Fruit fly (Drosophila melanogaster) whole organism, pupa: ENCODE measurements around the gene ssp.

Experiments
- CG10348 ChIP-seq: fragments of 200-800 bp; sonication (Bioruptor generic); IDR thresholded peaks from 2 replicates; pipeline ENCODE4 v1.3.6; 2022; ENCODE audit warnings: missing biosample characterization, missing genetic modification characterization
- CG12605 ChIP-seq: fragments of 200-800 bp; sonication (Bioruptor generic); IDR thresholded peaks from 2 replicates; pipeline ENCODE4 v1.3.6; 2022; ENCODE audit warnings: missing biosample characterization, missing genetic modification characterization
- CG13204 ChIP-seq: fragments of 200-800 bp; sonication (Bioruptor generic); optimal IDR thresholded peaks from 2 replicates; lab custom pipeline; 2018; ENCODE audit warnings: missing biosample characterization, mild to moderate bottlenecking, missing genetic modification characterization, moderate library complexity
- CG14655 ChIP-seq: fragments of 200-800 bp; sonication (Bioruptor generic); optimal IDR thresholded peaks from 3 replicates; lab custom pipeline; 2017; ENCODE audit warnings: mild to moderate bottlenecking, missing biosample characterization, missing genetic modification reagents, missing genetic modification characterization
- CG15710 ChIP-seq: fragments of 200-800 bp; sonication (Bioruptor generic); optimal IDR thresholded peaks from 2 replicates; lab custom pipeline; 2018; ENCODE audit warnings: missing biosample characterization, mild to moderate bottlenecking, missing genetic modification characterization, moderate library complexity
- CG17806 ChIP-seq: fragments of 200-800 bp; sonication (Bioruptor generic); optimal IDR thresholded peaks from 2 replicates; lab custom pipeline; 2018; ENCODE audit warnings: missing biosample characterization, mild to moderate bottlenecking, missing genetic modification characterization, moderate library complexity
- CG32121 ChIP-seq: fragments of 200-800 bp; sonication (Bioruptor generic); IDR thresholded peaks from 2 replicates; pipeline ENCODE4 v1.3.6; 2022; ENCODE audit warnings: missing biosample characterization, missing genetic modification characterization
- CG34367 ChIP-seq: fragments of 200-800 bp; sonication (Bioruptor generic); optimal IDR thresholded peaks from 2 replicates; lab custom pipeline; 2018; ENCODE audit warnings: missing biosample characterization, mild to moderate bottlenecking, missing genetic modification characterization
- CG4496 ChIP-seq: fragments of 200-800 bp; sonication (Bioruptor generic); IDR thresholded peaks from 3 replicates; pipeline ENCODE4 v1.3.6; 2022; ENCODE audit warnings: missing biosample characterization, missing genetic modification characterization
- CG8159 ChIP-seq: fragments of 200-800 bp; sonication (Bioruptor generic); optimal IDR thresholded peaks from 3 replicates; lab custom pipeline; 2018; ENCODE audit warnings: missing biosample characterization, mild to moderate bottlenecking, missing genetic modification characterization, moderate library complexity
- CG8301 ChIP-seq: fragments of 200-800 bp; sonication (Bioruptor generic); optimal IDR thresholded peaks from 2 replicates; lab custom pipeline; 2018; ENCODE audit warnings: missing biosample characterization, mild to moderate bottlenecking, missing genetic modification characterization
- CG9948 ChIP-seq: fragments of 200-800 bp; sonication (Bioruptor generic); optimal IDR thresholded peaks from 2 replicates; lab custom pipeline; 2018; ENCODE audit warnings: missing biosample characterization, mild to moderate bottlenecking, missing genetic modification characterization, moderate library complexity
- D1 ChIP-seq: fragments of 200-800 bp; sonication (Bioruptor generic); optimal IDR thresholded peaks from 2 replicates; lab custom pipeline; 2018; ENCODE audit warnings: missing biosample characterization, mild to moderate bottlenecking, missing genetic modification characterization, moderate library complexity
- EcR ChIP-seq: fragments of 200-800 bp; sonication (Bioruptor generic); optimal IDR thresholded peaks from 3 replicates; lab custom pipeline; 2019; ENCODE audit warnings: missing biosample characterization, missing genetic modification characterization, mild to moderate bottlenecking, moderate library complexity, missing genetic modification reagents
- Ets98B ChIP-seq: fragments of 200-800 bp; sonication (Bioruptor generic); IDR thresholded peaks from 2 replicates; pipeline ENCODE4 v1.3.6; 2022; ENCODE audit warnings: missing biosample characterization, missing genetic modification characterization
- Pif1A ChIP-seq: fragments of 200-800 bp; sonication (Bioruptor generic); optimal IDR thresholded peaks from 3 replicates; lab custom pipeline; 2016; ENCODE audit warnings: missing biosample characterization, missing genetic modification characterization
- Pif1B ChIP-seq: fragments of 200-800 bp; sonication (Bioruptor generic); optimal IDR thresholded peaks from 3 replicates; lab custom pipeline; 2016; ENCODE audit warnings: missing biosample characterization, missing genetic modification characterization
- Snoo ChIP-seq: fragments of 200-800 bp; sonication (Bioruptor generic); optimal IDR thresholded peaks from 3 replicates; lab custom pipeline; 2017; ENCODE audit warnings: missing biosample characterization, mild to moderate bottlenecking, missing genetic modification characterization, inconsistent platforms
- fd96Ca ChIP-seq: fragments of 200-800 bp; sonication (Bioruptor generic); IDR thresholded peaks from 3 replicates; pipeline ENCODE4 v1.3.6; 2022; ENCODE audit warnings: missing biosample characterization, missing genetic modification characterization
- gl ChIP-seq: fragments of 200-800 bp; sonication (Bioruptor generic); optimal IDR thresholded peaks from 2 replicates; lab custom pipeline; 2018; ENCODE audit warnings: missing biosample characterization, mild to moderate bottlenecking, missing genetic modification characterization
- rn ChIP-seq: fragments of 200-800 bp; sonication (Bioruptor generic); IDR thresholded peaks from 2 replicates; pipeline ENCODE4 v1.3.6; 2022; ENCODE audit warnings: missing biosample characterization, missing genetic modification characterization

The ssp gene

DNA sequence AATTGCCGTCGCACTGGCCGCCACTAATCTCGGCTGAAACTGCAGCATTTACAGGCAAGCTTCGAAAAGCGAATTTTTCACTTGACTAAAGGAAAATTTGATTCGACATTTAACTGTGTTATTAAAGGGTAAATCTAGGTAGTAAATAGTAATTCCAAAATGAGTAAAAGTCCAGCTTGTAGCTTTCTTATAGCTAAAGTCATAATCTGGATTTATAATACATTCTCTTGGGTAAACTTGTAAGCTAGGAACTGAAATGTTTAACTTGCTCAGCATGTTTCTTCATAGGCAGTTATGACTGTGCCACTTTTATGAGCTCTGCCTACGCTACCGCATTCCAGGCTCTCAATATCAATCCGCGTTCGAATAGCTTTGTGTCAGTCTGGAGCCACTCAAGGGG is 41.7 kb upstream of the ssp start:
- TF ChIP-seq Pif1B (GFP tag; lab: Kevin White, UChicago): no peak
- TF ChIP-seq CG8301: peak; percentile 37
- peak; percentile 5 for TF ChIP-seq CG14655 (GFP tag; lab: Kevin White, UChicago)
- peak; percentile 11 for TF ChIP-seq Pif1A (GFP tag; lab: Kevin White, UChicago)
- TF ChIP-seq CG32121 (GFP tag; lab: Robert Waterston, UW): peak; percentile 33; the same call in 1 of the 2 replicates
- no peak for TF ChIP-seq CG4496 (GFP tag; lab: Robert Waterston, UW)
- peak; percentile 28 for TF ChIP-seq Ets98B (GFP tag; lab: Robert Waterston, UW)
- TF ChIP-seq, all 21 proteins: peak for 5

DNA sequence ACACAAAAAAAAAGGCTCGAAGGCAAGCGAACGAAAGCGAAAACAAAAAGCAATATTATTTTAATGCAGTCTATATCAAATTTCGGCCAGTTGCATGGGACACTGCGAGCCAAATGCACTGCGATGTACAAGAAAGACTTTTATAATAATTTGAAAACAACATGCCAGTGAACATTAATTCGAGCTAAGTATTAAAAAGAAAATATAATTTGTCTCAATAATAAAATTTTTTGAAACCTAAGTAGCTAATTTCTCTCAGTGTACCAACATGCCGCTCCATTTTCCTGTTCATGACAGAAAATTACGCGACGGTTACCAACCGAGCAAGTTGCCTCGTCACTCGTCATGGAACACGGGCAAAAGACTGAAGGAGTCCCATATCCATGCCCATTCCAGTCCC is 40.7 kb upstream of the ssp start:
- peak; percentile 79 for TF ChIP-seq CG8301
- TF ChIP-seq CG34367: peak; percentile 73
- no peak for TF ChIP-seq EcR
- peak; percentile 86 for TF ChIP-seq CG14655 (GFP tag; lab: Kevin White, UChicago)
- 0 out of 2 replicates have a peak, but pooled peaks have one; percentile 29 for TF ChIP-seq CG10348 (GFP tag; lab: Robert Waterston, UW)
- TF ChIP-seq CG8159: peak; percentile 83
- TF ChIP-seq CG13204 (GFP tag; lab: Kevin White, UChicago): peak; percentile 46
- TF ChIP-seq CG9948 (tag; lab: Kevin White, UChicago): peak; percentile 80
- TF ChIP-seq Ets98B (GFP tag; lab: Robert Waterston, UW): peak; percentile 84
- TF ChIP-seq Snoo (tag; lab: Kevin White, UChicago): peak; percentile 63
- peak; percentile 84 for TF ChIP-seq fd96Ca (GFP tag; lab: Robert Waterston, UW)
- peak; percentile 5 for TF ChIP-seq gl
- peak; percentile 85 for TF ChIP-seq CG17806 (tag; lab: Kevin White, UChicago)
- peak; percentile 76 for TF ChIP-seq CG15710
- TF ChIP-seq Pif1B (GFP tag; lab: Kevin White, UChicago): peak; percentile 71
- peak; percentile 60; the same call in 1 of the 2 replicates for TF ChIP-seq rn (GFP tag; lab: Robert Waterston, UW)
- peak; percentile 61 for TF ChIP-seq Pif1A (GFP tag; lab: Kevin White, UChicago)
- TF ChIP-seq CG4496 (GFP tag; lab: Robert Waterston, UW): peak; percentile 78
- peak; percentile 86 for TF ChIP-seq CG12605
- TF ChIP-seq CG32121 (GFP tag; lab: Robert Waterston, UW): peak; percentile 85
- peak; percentile 64 for TF ChIP-seq D1 (tag; lab: Kevin White, UChicago)

DNA sequence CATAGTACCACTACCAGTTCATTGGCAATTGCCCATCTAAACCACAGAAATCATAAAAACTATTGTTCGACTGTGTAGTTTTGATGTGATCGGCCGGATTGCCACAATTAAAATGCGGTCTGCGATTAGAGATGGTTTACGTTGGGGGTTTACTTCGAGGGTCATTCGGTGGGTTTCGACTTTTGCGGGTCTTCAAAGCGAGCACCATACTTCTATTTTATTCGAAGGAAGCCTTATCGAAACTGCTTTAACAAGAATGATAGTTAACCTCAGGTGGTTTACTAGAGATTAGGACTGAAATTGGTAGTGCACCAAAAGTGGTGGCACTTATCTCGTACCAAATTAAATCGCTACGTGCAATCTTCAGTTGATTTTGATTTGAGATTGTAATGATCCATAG is 40.1 kb upstream of the ssp start:
- TF ChIP-seq CG12605 (no peak), Ets98B (GFP tag; lab: Robert Waterston, UW) (no peak), CG13204 (GFP tag; lab: Kevin White, UChicago) (no peak), CG14655 (GFP tag; lab: Kevin White, UChicago) (no peak), Pif1A (GFP tag; lab: Kevin White, UChicago) (no peak), CG32121 (GFP tag; lab: Robert Waterston, UW) (no peak), fd96Ca (GFP tag; lab: Robert Waterston, UW) (no peak), D1 (tag; lab: Kevin White, UChicago) (no peak), CG10348 (GFP tag; lab: Robert Waterston, UW) (no peak), Snoo (tag; lab: Kevin White, UChicago) (no peak)

DNA sequence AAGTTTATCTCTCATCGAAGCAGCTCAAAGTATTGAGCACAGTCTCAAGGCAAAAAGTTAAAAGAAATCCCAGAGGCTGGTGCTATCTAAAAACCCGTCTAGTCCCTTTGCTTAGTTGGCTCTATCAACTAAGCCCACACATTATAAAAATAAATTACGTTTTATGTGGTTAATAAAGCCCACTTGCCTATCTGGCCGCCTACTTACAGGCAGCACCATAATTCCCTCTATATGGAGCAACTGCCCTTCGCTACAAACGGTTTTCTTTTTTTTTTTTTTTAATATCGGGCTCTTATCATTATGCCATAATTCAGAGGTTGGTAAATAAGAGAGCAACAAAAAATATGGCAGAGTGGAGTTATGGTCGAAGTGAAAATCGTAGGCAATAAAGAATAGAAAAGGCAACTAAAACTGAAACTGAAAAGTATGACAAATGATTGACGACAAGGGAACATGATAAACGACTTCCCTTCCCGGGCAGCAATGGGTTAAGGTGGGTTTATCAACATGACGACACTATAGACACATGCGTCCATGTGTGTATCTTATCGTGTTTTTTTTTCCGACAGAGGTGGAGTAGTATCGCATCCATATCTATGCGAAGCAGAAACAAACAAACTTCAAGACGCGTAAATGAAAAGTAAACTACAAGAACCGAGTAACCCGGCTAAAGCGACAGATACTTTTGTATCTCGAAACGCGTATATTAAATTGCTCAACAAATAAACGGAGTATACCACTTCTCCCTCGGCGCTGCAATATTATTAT is 39.3 kb upstream of the ssp start:
- TF ChIP-seq EcR (peak; percentile 26), CG8159 (peak; percentile 14), Pif1A (GFP tag; lab: Kevin White, UChicago) (no peak)

DNA sequence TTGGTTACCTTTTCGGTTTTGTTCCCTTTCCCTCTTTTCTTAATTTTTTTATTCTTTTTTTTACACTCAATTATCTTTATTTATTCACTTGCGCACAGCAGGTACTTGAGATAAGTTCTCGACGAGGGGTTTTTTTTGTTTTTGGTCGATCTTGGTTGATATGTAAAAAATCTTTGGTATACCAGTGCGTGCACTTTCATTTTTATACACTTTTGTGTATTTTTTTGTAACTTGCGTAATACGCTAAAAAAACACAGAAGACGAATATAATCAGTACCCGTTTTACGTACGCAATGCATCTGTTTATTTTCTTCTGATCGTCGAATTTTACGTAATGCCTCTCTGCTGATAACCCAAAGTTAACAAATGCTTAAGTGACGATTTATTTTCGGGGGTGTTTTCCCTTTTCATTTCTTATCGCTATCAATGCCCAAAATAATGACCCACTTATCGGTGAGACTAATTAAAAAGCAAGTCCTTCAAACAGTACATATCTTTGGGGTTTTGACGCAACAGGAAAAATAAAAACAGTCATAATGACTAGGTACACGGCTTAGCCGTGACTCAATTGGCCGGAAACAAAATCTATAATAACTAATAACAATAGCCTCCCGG is 38.6 kb upstream of the ssp start:
- TF ChIP-seq CG32121 (GFP tag; lab: Robert Waterston, UW): no peak
- no peak for TF ChIP-seq D1 (tag; lab: Kevin White, UChicago)

DNA sequence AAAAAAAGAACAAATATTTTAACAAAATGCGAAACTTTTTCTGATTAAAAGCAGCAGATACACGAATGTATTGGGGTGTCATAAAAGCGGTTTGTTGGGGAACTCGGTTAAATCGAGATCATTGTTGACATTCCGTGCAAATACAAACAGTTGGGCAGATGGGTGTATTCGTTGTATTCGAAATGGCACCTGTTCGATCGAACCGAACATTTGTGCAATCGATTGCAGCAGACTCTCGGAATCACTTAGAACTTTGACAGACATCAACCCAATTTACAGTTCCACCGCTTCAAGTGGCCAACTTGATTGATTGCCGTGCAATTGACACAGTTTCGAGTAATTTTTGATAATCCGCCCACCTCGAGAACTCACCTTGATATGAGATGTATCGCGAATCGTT is 37.6 kb upstream of the ssp start:
- TF ChIP-seq CG4496 (GFP tag; lab: Robert Waterston, UW) (no peak), CG12605 (no peak), CG9948 (tag; lab: Kevin White, UChicago) (no peak), CG8159 (no peak), CG8301 (no peak), Pif1A (GFP tag; lab: Kevin White, UChicago) (no peak), CG34367 (no peak), CG13204 (GFP tag; lab: Kevin White, UChicago) (no peak)
